Worm (Caenorhabditis elegans): ENCODE measurements around the gene M01H9.3.
A peak's percentile ranks its signal among the peaks of the same experiment; 100 is the strongest.

The M01H9.3 gene

ce11 chrIV:4470885-4471772 lies 5.7 kb downstream of the M01H9.3 start (continued):
- no peak for TF ChIP-seq ztf-4 (tag; optimal IDR thresholded peaks at IDR 0.05)
- peak; percentile 6 for TF ChIP-seq blmp-1 (tag; optimal IDR thresholded peaks at IDR 0.05)
- no peak for TF ChIP-seq egl-27 (tag; optimal IDR thresholded peaks at IDR 0.05)
- TF ChIP-seq C34B4.2 (tag; optimal IDR thresholded peaks at IDR 0.05): no peak
- TF ChIP-seq mef-2 (tag; optimal IDR thresholded peaks at IDR 0.05): peak; percentile 21

- TF ChIP-seq ztf-4 (tag; optimal IDR thresholded peaks at IDR 0.05) (peak; percentile 55), ceh-82 (tag; optimal IDR thresholded peaks at IDR 0.05) (peak in 1 of 3 experiments; percentile 53), tlp-1 (tag; optimal IDR thresholded peaks at IDR 0.05) (no peak), isw-1 (GFP tag; IDR thresholded peaks at IDR 0.05) (peak; percentile 41), unc-130 (tag; optimal IDR thresholded peaks at IDR 0.05) (no peak), lin-35 (GFP tag; optimal IDR thresholded peaks at IDR 0.05) (peak; percentile 70 to 72), mef-2 (tag; optimal IDR thresholded peaks at IDR 0.05) (peak; percentile 3), fkh-4 (tag; optimal IDR thresholded peaks at IDR 0.05; ENCODE audit: borderline replicate concordance) (no peak), lir-3 (tag; optimal IDR thresholded peaks at IDR 0.05; ENCODE audit: poor library complexity) (peak; percentile 31), sox-4 (tag; optimal IDR thresholded peaks at IDR 0.05) (peak; percentile 47), lin-13 (GFP tag; optimal IDR thresholded peaks at IDR 0.05) (peak; percentile 75), snpc-4 (tag; optimal IDR thresholded peaks at IDR 0.05) (peak; percentile 31), grh-1 (GFP tag; IDR thresholded peaks at IDR 0.05) (no peak), C16A3.4 (tag; optimal IDR thresholded peaks at IDR 0.05) (peak; percentile 59), ceh-88 (GFP tag; IDR thresholded peaks at IDR 0.05) (peak; percentile 80), lin-14 (GFP tag; optimal IDR thresholded peaks at IDR 0.05) (peak; percentile 94), efl-1 (optimal IDR thresholded peaks at IDR 0.05) (peak; percentile 27 to 46), efl-1 (GFP tag; optimal IDR thresholded peaks at IDR 0.05 in 1 of 2) (peak; percentile 40 to 92), lsy-2 (tag; optimal IDR thresholded peaks at IDR 0.05) (peak; percentile 61 to 86), unc-86 (tag; optimal IDR thresholded peaks at IDR 0.05) (peak; percentile 69), nhr-19 (GFP tag; conservative IDR thresholded peaks at IDR 0.05) (peak; percentile 79), snu-23 (GFP tag; optimal IDR thresholded peaks at IDR 0.05) (peak; percentile 78), dpl-1 (GFP tag; optimal IDR thresholded peaks at IDR 0.05) (peak; percentile 39 to 49 (median 40)), ama-1 (optimal IDR thresholded peaks at IDR 0.05) (peak; percentile 56), nhr-85 (tag) (peak; percentile 71), pax-3 (tag; optimal IDR thresholded peaks at IDR 0.05) (peak; percentile 68), fkh-10 (GFP tag; optimal IDR thresholded peaks at IDR 0.05) (peak; percentile 85), F16B12.6 (tag; optimal IDR thresholded peaks at IDR 0.05) (no peak), xbp-1 (tag; optimal IDR thresholded peaks at IDR 0.05) (peak; percentile 30), tbx-2 (tag; optimal IDR thresholded peaks at IDR 0.05) (peak; percentile 63), sptf-1 (tag; optimal IDR thresholded peaks at IDR 0.05) (no peak), hpl-2 (GFP tag; optimal IDR thresholded peaks at IDR 0.05) (no peak), nhr-71 (tag; optimal IDR thresholded peaks at IDR 0.05) (peak; percentile 84), nhr-90 (tag; optimal IDR thresholded peaks at IDR 0.05; ENCODE audit: poor library complexity) (peak; percentile 44), swsn-7 (tag; optimal IDR thresholded peaks at IDR 0.05) (peak; percentile 64), skn-1 (tag; optimal IDR thresholded peaks at IDR 0.05) (peak; percentile 12), nhr-20 (tag; optimal IDR thresholded peaks at IDR 0.05) (peak; percentile 72), mep-1 (tag; optimal IDR thresholded peaks at IDR 0.05) (peak; percentile 39), nhr-47 (tag; optimal IDR thresholded peaks at IDR 0.05) (peak; percentile 72), rnt-1 (tag; optimal IDR thresholded peaks at IDR 0.05) (peak; percentile 61), ceh-8 (GFP tag; optimal IDR thresholded peaks at IDR 0.05) (no peak), lin-15B (tag; optimal IDR thresholded peaks at IDR 0.05) (no peak), zip-4 (GFP tag; optimal IDR thresholded peaks at IDR 0.05) (peak; percentile 36), mdl-1 (tag; optimal IDR thresholded peaks at IDR 0.05) (peak in 1 of 2 experiments; percentile 93)
These were observed 6.8 kb downstream of the M01H9.3 start for ce11 chrIV:4469770-4470709.
